Worm (Caenorhabditis elegans): ENCODE results near the gene dao-3.
A peak's percentile ranks its signal among the peaks of the same experiment; 100 is the strongest.

dao-3 gene

ce11 chrX:8089916-8090315, 3.6 kb upstream of the dao-3 start:
- TF ChIP-seq nhr-237 (tag; optimal IDR thresholded peaks at IDR 0.05) (no peak), ces-1 (GFP tag; optimal IDR thresholded peaks at IDR 0.05) (peak; percentile 61)

ce11 chrX:8089266-8089909, 3.0 kb upstream of the dao-3 start:
- TF ChIP-seq hlh-1 (tag; optimal IDR thresholded peaks at IDR 0.05) (no peak), unc-62 (GFP tag; optimal IDR thresholded peaks at IDR 0.05) (no peak), zip-8 (tag; optimal IDR thresholded peaks at IDR 0.05) (no peak), nhr-12 (tag; optimal IDR thresholded peaks at IDR 0.05) (no peak), cnd-1 (tag; optimal IDR thresholded peaks at IDR 0.05) (no peak), blmp-1 (tag; optimal IDR thresholded peaks at IDR 0.05) (no peak), ceh-43 (GFP tag; optimal IDR thresholded peaks at IDR 0.05) (no peak), mep-1 (tag; optimal IDR thresholded peaks at IDR 0.05) (no peak), nhr-2 (tag; optimal IDR thresholded peaks at IDR 0.05) (no peak), nhr-76 (tag; optimal IDR thresholded peaks at IDR 0.05) (no peak), ztf-11 (tag; optimal IDR thresholded peaks at IDR 0.05) (no peak), mab-5 (tag; optimal IDR thresholded peaks at IDR 0.05) (no peak)

ce11 chrX:8088474-8088873, 2.1 kb upstream of the dao-3 start, which contains the start of gene vem-1:
TSS of gene vem-1 (minus strand) at chrX:8088574.
- TF ChIP-seq pha-4 (tag; optimal IDR thresholded peaks at IDR 0.05) (no peak), ceh-39 (tag; optimal IDR thresholded peaks at IDR 0.05) (no peak), nhr-2 (tag; optimal IDR thresholded peaks at IDR 0.05) (no peak), M03D4.4 (tag; optimal IDR thresholded peaks at IDR 0.05) (no peak), unc-39 (tag; optimal IDR thresholded peaks at IDR 0.05) (no peak), tbx-8 (GFP tag; optimal IDR thresholded peaks at IDR 0.05) (no peak), blmp-1 (tag; optimal IDR thresholded peaks at IDR 0.05) (no peak), sem-2 (GFP tag; optimal IDR thresholded peaks at IDR 0.05) (no peak), nhr-28 (tag; optimal IDR thresholded peaks at IDR 0.05) (no peak), ces-1 (GFP tag; optimal IDR thresholded peaks at IDR 0.05) (no peak), zip-8 (tag; optimal IDR thresholded peaks at IDR 0.05) (no peak), flh-1 (GFP tag; optimal IDR thresholded peaks at IDR 0.05) (no peak), mep-1 (tag; optimal IDR thresholded peaks at IDR 0.05) (no peak), nhr-12 (tag; optimal IDR thresholded peaks at IDR 0.05) (no peak), lsy-2 (tag; optimal IDR thresholded peaks at IDR 0.05) (no peak), lin-32 (GFP tag; optimal IDR thresholded peaks at IDR 0.05) (no peak)

- TF ChIP-seq nhr-28 (tag; optimal IDR thresholded peaks at IDR 0.05), result no peak
- no peak for TF ChIP-seq ces-1 (GFP tag; optimal IDR thresholded peaks at IDR 0.05)
- peak; percentile 65 for TF ChIP-seq elt-1 (tag; optimal IDR thresholded peaks at IDR 0.05; ENCODE audit: borderline replicate concordance, insufficient read depth)
- TF ChIP-seq drap-1 (GFP tag; optimal IDR thresholded peaks at IDR 0.05), result no peak
These were observed 633 bp upstream of the dao-3 start for ce11 chrX:8086725-8087641.

ce11 chrX:8084669-8085068, 1.7 kb downstream of the dao-3 start:
- TF ChIP-seq unc-120 (tag; optimal IDR thresholded peaks at IDR 0.05; ENCODE audit: poor library complexity, severe bottlenecking), result no peak
- TF ChIP-seq nhr-12 (tag; optimal IDR thresholded peaks at IDR 0.05), result no peak
- TF ChIP-seq mab-5 (tag; optimal IDR thresholded peaks at IDR 0.05), result no peak
- no peak for TF ChIP-seq snpc-4 (tag; optimal IDR thresholded peaks at IDR 0.05)
- no peak for TF ChIP-seq nhr-237 (tag; optimal IDR thresholded peaks at IDR 0.05)
- no peak for TF ChIP-seq unc-39 (tag; optimal IDR thresholded peaks at IDR 0.05)
- TF ChIP-seq unc-62 (GFP tag; optimal IDR thresholded peaks at IDR 0.05), result no peak
- no peak for TF ChIP-seq bed-3 (GFP tag; optimal IDR thresholded peaks at IDR 0.05)
- no peak for TF ChIP-seq mep-1 (tag; optimal IDR thresholded peaks at IDR 0.05)

Data from whole organism, mixed stage, embryonic.